Fruit fly (Drosophila melanogaster) whole organism, embryonic: ENCODE results near the gene Dredd.

Experiments used
- Ada2b ChIP-seq: fragments of 200-800 bp; sonication (Bioruptor generic); IDR thresholded peaks from 2 replicates; pipeline ENCODE4 v1.3.6; 2022; ENCODE audit warnings: missing biosample characterization, missing genetic modification characterization
- CG10431 ChIP-seq: fragments of 200-800 bp; sonication (Bioruptor generic); optimal IDR thresholded peaks from 3 replicates; lab custom pipeline; 2018; ENCODE audit warnings: missing biosample characterization, mild to moderate bottlenecking, missing genetic modification characterization
- CG11398 ChIP-seq: fragments of 200-800 bp; sonication (Bioruptor generic); optimal IDR thresholded peaks from 2 replicates; lab custom pipeline; 2016; ENCODE audit warnings: missing biosample characterization, missing genetic modification characterization
- CG11456 ChIP-seq: fragments of 200-800 bp; sonication (Bioruptor generic); IDR thresholded peaks from 3 replicates; pipeline ENCODE4 v1.3.6; 2022; ENCODE audit warnings: missing biosample characterization, missing genetic modification characterization
- CG12942 ChIP-seq: fragments of 200-800 bp; sonication (Bioruptor generic); optimal IDR thresholded peaks from 3 replicates; lab custom pipeline; 2016; ENCODE audit warnings: missing biosample characterization, missing genetic modification characterization
- CG13775 ChIP-seq: fragments of 200-800 bp; sonication (Bioruptor generic); optimal IDR thresholded peaks from 3 replicates; lab custom pipeline; 2017; ENCODE audit warnings: missing biosample characterization, mild to moderate bottlenecking, missing genetic modification characterization
- CG14710 ChIP-seq: fragments of 200-800 bp; sonication (Bioruptor generic); optimal IDR thresholded peaks from 3 replicates; lab custom pipeline; 2019; ENCODE audit warnings: missing biosample characterization, mild to moderate bottlenecking, missing genetic modification characterization, moderate library complexity
- CG15073 ChIP-seq: fragments of 200-800 bp; sonication (Bioruptor generic); optimal IDR thresholded peaks from 2 replicates; lab custom pipeline; 2016; ENCODE audit warnings: missing biosample characterization, missing genetic modification characterization
- CG15269 ChIP-seq: fragments of 200-800 bp; sonication (Bioruptor generic); optimal IDR thresholded peaks from 2 replicates; lab custom pipeline; 2018; ENCODE audit warnings: missing biosample characterization, mild to moderate bottlenecking, missing genetic modification characterization, moderate library complexity
- CG17186 ChIP-seq: fragments of 200-800 bp; sonication (Bioruptor generic); optimal IDR thresholded peaks from 3 replicates; lab custom pipeline; 2017; ENCODE audit warnings: missing biosample characterization, missing genetic modification reagents, missing genetic modification characterization
- CG17328 ChIP-seq: fragments of 200-800 bp; sonication (Bioruptor generic); IDR thresholded peaks from 2 replicates; pipeline ENCODE4 v1.3.6; 2022; ENCODE audit warnings: missing biosample characterization, missing genetic modification characterization
- CG18262 ChIP-seq: fragments of 200-800 bp; optimal IDR thresholded peaks from 3 replicates; lab custom pipeline; 2019; ENCODE audit warnings: missing biosample characterization, mild to moderate bottlenecking, missing genetic modification characterization, moderate library complexity
- CG34422 ChIP-seq: fragments of 200-800 bp; sonication (Bioruptor generic); IDR thresholded peaks from 3 replicates; pipeline ENCODE4 v1.3.6; 2022; ENCODE audit warnings: missing biosample characterization, missing genetic modification characterization
- CG7745 ChIP-seq: fragments of 200-800 bp; sonication (Bioruptor generic); optimal IDR thresholded peaks from 2 replicates; lab custom pipeline; 2018; ENCODE audit warnings: missing biosample characterization, mild to moderate bottlenecking, missing genetic modification characterization, moderate library complexity
- CG8478 ChIP-seq: fragments of >200 bp; optimal IDR thresholded peaks from 2 replicates; lab custom pipeline; 2018
- CG9932 ChIP-seq: fragments of 200-800 bp; sonication (Bioruptor generic); IDR thresholded peaks from 2 replicates; pipeline ENCODE4 v1.3.6; 2022; ENCODE audit warnings: missing biosample characterization, missing genetic modification characterization
- Fer2 ChIP-seq: fragments of 200-800 bp; sonication (Bioruptor generic); optimal IDR thresholded peaks from 2 replicates; lab custom pipeline; 2018; ENCODE audit warnings: missing biosample characterization, mild to moderate bottlenecking, missing genetic modification characterization, moderate library complexity
- Hey ChIP-seq: fragments of 200-800 bp; sonication (Bioruptor generic); optimal IDR thresholded peaks from 3 replicates; lab custom pipeline; 2018; ENCODE audit warnings: missing biosample characterization, mild to moderate bottlenecking, missing genetic modification characterization
- Med ChIP-seq: fragments of 200-800 bp; sonication (Bioruptor generic); peaks from one replicate; lab custom pipeline; 2016; ENCODE audit warnings: missing biosample characterization, missing genetic modification characterization, mild to moderate bottlenecking, inconsistent platforms, moderate library complexity
- Meics ChIP-seq: fragments of 200-800 bp; sonication (Bioruptor generic); optimal IDR thresholded peaks from 2 replicates; lab custom pipeline; 2017; ENCODE audit warnings: missing biosample characterization, mild to moderate bottlenecking, missing genetic modification characterization
- NK7.1 ChIP-seq: fragments of 200-800 bp; sonication (Bioruptor generic); optimal IDR thresholded peaks from 3 replicates; lab custom pipeline; 2016; ENCODE audit warnings: missing biosample characterization, missing genetic modification characterization
- Oaz ChIP-seq: fragments of 200-800 bp; sonication (Bioruptor generic); IDR thresholded peaks from 2 replicates; pipeline ENCODE4 v1.3.6; 2022; ENCODE audit warnings: missing biosample characterization, missing genetic modification characterization
- Oli ChIP-seq: fragments of 200-800 bp; sonication (Bioruptor generic); optimal IDR thresholded peaks from 2 replicates; lab custom pipeline; 2018; ENCODE audit warnings: missing biosample characterization, mild to moderate bottlenecking, missing genetic modification characterization, moderate library complexity
- Opbp ChIP-seq: fragments of 200-800 bp; sonication (Bioruptor generic); IDR thresholded peaks from 3 replicates; pipeline ENCODE4 v1.3.6; 2022; ENCODE audit warnings: missing biosample characterization, missing genetic modification characterization; ENCODE audit not compliant: partially characterized antibody
- Rfx ChIP-seq: fragments of 200-800 bp; sonication (Bioruptor generic); IDR thresholded peaks from 2 replicates; pipeline ENCODE4 v1.3.6; 2022; ENCODE audit warnings: missing biosample characterization, missing genetic modification characterization
- Sry-β ChIP-seq: fragments of 200-800 bp; sonication (Bioruptor generic); optimal IDR thresholded peaks from 2 replicates; lab custom pipeline; 2018; ENCODE audit warnings: missing biosample characterization, mild to moderate bottlenecking, missing genetic modification characterization, moderate library complexity
- Stat92E ChIP-seq, 3 experiments: fragments of >200 bp in 2 of 3; fragments of 200-800 bp in 1 of 3; sonication (Bioruptor generic) in 1 of 3; optimal IDR thresholded peaks; 2 replicates each; lab custom pipeline; 2017 to 2019; ENCODE audit warnings: missing biosample characterization in 3 of 3, missing genetic modification characterization in 3 of 3, mild to moderate bottlenecking in 1 of 3, moderate library complexity in 1 of 3
- bigmax ChIP-seq: fragments of 200-800 bp; sonication (Bioruptor generic); optimal IDR thresholded peaks from 2 replicates; lab custom pipeline; 2018; ENCODE audit warnings: missing biosample characterization, mild to moderate bottlenecking, missing genetic modification characterization
- bsh ChIP-seq, 2 experiments: fragments of 200-800 bp; sonication (Bioruptor generic); optimal IDR thresholded peaks; 2 replicates each; lab custom pipeline; 2017 to 2018; ENCODE audit warnings: mild to moderate bottlenecking in 2 of 2, missing biosample characterization in 2 of 2, missing genetic modification characterization in 2 of 2, moderate library complexity in 1 of 2
- chn ChIP-seq: fragments of 200-800 bp; sonication (Bioruptor generic); optimal IDR thresholded peaks from 2 replicates; lab custom pipeline; 2016; ENCODE audit warnings: missing biosample characterization, missing genetic modification characterization
- cwo ChIP-seq: fragments of 200-800 bp; sonication (Bioruptor generic); optimal IDR thresholded peaks from 3 replicates; lab custom pipeline; 2017; ENCODE audit warnings: missing biosample characterization, missing genetic modification characterization, mild to moderate bottlenecking, moderate library complexity, missing genetic modification reagents
- esg ChIP-seq: fragments of 200-800 bp; sonication (Bioruptor generic); conservative IDR thresholded peaks from 2 replicates; pipeline ENCODE4 v1.3.6; 2022; ENCODE audit warnings: missing biosample characterization, missing genetic modification characterization
- hkb ChIP-seq, 2 experiments: fragments of 200-800 bp in 1 of 2; fragments of >200 bp in 1 of 2; sonication (Bioruptor generic) in 1 of 2; IDR thresholded peaks in 1 of 2; optimal IDR thresholded peaks in 1 of 2; 2 replicates each; pipeline versions ENCODE4 v1.3.6 to Lab custom; 2017 to 2022; ENCODE audit warnings: missing biosample characterization in 1 of 2, missing genetic modification characterization in 1 of 2
- klu ChIP-seq: fragments of 200-800 bp; sonication (Bioruptor generic); IDR thresholded peaks from 2 replicates; pipeline ENCODE4 v1.3.6; 2022; ENCODE audit warnings: missing biosample characterization, missing genetic modification characterization
- lilli ChIP-seq: fragments of 200-800 bp; sonication (Bioruptor generic); optimal IDR thresholded peaks from 3 replicates; lab custom pipeline; 2016; ENCODE audit warnings: missing biosample characterization, missing genetic modification characterization
- lola ChIP-seq, 3 experiments: fragments of >200 bp in 2 of 3; fragments of 200-800 bp in 1 of 3; sonication (Bioruptor generic) in 1 of 3; optimal IDR thresholded peaks; 2 replicates each; lab custom pipeline; 2017 to 2019; ENCODE audit warnings: missing biosample characterization in 3 of 3, missing genetic modification characterization in 3 of 3, mild to moderate bottlenecking in 1 of 3, moderate library complexity in 1 of 3
- luna ChIP-seq: fragments of 200-800 bp; sonication (Bioruptor generic); optimal IDR thresholded peaks from 2 replicates; lab custom pipeline; 2016; ENCODE audit warnings: missing biosample characterization, missing genetic modification characterization
- maf-S ChIP-seq: fragments of 200-800 bp; sonication (Bioruptor generic); optimal IDR thresholded peaks from 2 replicates; lab custom pipeline; 2016; ENCODE audit warnings: missing biosample characterization, missing genetic modification characterization
- mirr ChIP-seq: fragments of 200-800 bp; sonication (Bioruptor generic); optimal IDR thresholded peaks from 3 replicates; lab custom pipeline; 2018; ENCODE audit warnings: missing biosample characterization, mild to moderate bottlenecking, missing genetic modification characterization
- nau ChIP-seq: fragments of 200-800 bp; sonication (Bioruptor generic); optimal IDR thresholded peaks from 3 replicates; lab custom pipeline; 2017; ENCODE audit warnings: missing biosample characterization, mild to moderate bottlenecking, missing genetic modification characterization, missing genetic modification reagents
- nom ChIP-seq: fragments of 200-800 bp; sonication (Bioruptor generic); optimal IDR thresholded peaks from 2 replicates; lab custom pipeline; 2017; ENCODE audit warnings: missing biosample characterization, missing genetic modification characterization, mild to moderate bottlenecking, moderate library complexity, missing genetic modification reagents
- ranshi ChIP-seq: fragments of 200-800 bp; sonication (Bioruptor generic); IDR thresholded peaks from 2 replicates; pipeline ENCODE4 v1.3.6; 2022; ENCODE audit warnings: missing biosample characterization, missing genetic modification characterization
- ro ChIP-seq: fragments of 200-800 bp; sonication (Bioruptor generic); IDR thresholded peaks from 2 replicates; pipeline ENCODE4 v1.3.6; 2022; ENCODE audit warnings: missing biosample characterization, missing genetic modification characterization
- sd ChIP-seq: fragments of 200-800 bp; sonication (Bioruptor generic); optimal IDR thresholded peaks from 3 replicates; lab custom pipeline; 2018; ENCODE audit warnings: missing biosample characterization, mild to moderate bottlenecking, missing genetic modification characterization, moderate library complexity
- slou ChIP-seq: fragments of 200-800 bp; sonication (Bioruptor generic); optimal IDR thresholded peaks from 3 replicates; lab custom pipeline; 2016; ENCODE audit warnings: missing biosample characterization, missing genetic modification characterization
- sna ChIP-seq: fragments of 200-800 bp; sonication (Bioruptor generic); IDR thresholded peaks from 2 replicates; pipeline ENCODE4 v1.3.6; 2022; ENCODE audit warnings: missing biosample characterization, missing genetic modification characterization; ENCODE audit not compliant: partially characterized antibody
- tap ChIP-seq: fragments of 200-800 bp; optimal IDR thresholded peaks from 3 replicates; lab custom pipeline; 2019; ENCODE audit warnings: missing biosample characterization, mild to moderate bottlenecking, missing genetic modification characterization, moderate library complexity
- trh ChIP-seq: fragments of 200-800 bp; sonication (Bioruptor generic); optimal IDR thresholded peaks from 2 replicates; lab custom pipeline; 2016; ENCODE audit warnings: missing biosample characterization, missing genetic modification characterization
- unpg ChIP-seq: fragments of 200-800 bp; sonication (Bioruptor generic); optimal IDR thresholded peaks from 3 replicates; lab custom pipeline; 2018; ENCODE audit warnings: missing biosample characterization, mild to moderate bottlenecking, missing genetic modification characterization, moderate library complexity
- vvl ChIP-seq: fragments of 200-800 bp; sonication (Bioruptor generic); IDR thresholded peaks from 2 replicates; pipeline ENCODE4 v1.3.6; 2022; ENCODE audit warnings: missing biosample characterization, missing genetic modification characterization

Gene Dredd

dm6 chrX:618583-618982 is 16.8 kb downstream of the Dredd start (continued):
- TF ChIP-seq hkb (optimal IDR thresholded peaks at IDR 0.05; lab: Kevin White, UChicago) (no peak), hkb (GFP tag; IDR thresholded peaks at IDR 0.05; lab: Robert Waterston, UW) (0 out of 2 replicates have a peak, but pooled peaks have one; percentile 28), sna (GFP tag; lab: Robert Waterston, UW) (no peak), Med (GFP tag; lab: Kevin White, UChicago) (peak; percentile 84), chn (GFP tag; lab: Kevin White, UChicago) (peak; percentile 17), luna (GFP tag; lab: Kevin White, UChicago) (no peak), NK7.1 (GFP tag; lab: Kevin White, UChicago) (no peak), Stat92E (GFP tag; optimal IDR thresholded peaks at IDR 0.05; lab: Kevin White, UChicago) (no peak), Oli (tag; lab: Kevin White, UChicago) (peak; percentile 22), CG8478 (lab: Kevin White, UChicago) (no peak), CG14710 (tag; lab: Kevin White, UChicago) (no peak), sd (tag; lab: Kevin White, UChicago) (no peak), nom (no peak), slou (GFP tag; lab: Kevin White, UChicago) (no peak), bigmax (no peak), lola (GFP tag; optimal IDR thresholded peaks at IDR 0.05; lab: Kevin White, UChicago) (peak in 1 of 3 experiments; percentile 18), tap (tag; lab: Kevin White, UChicago) (no peak), Sry-β (no peak), unpg (GFP tag; lab: Kevin White, UChicago) (peak; percentile 3), Hey (tag; lab: Kevin White, UChicago) (no peak), esg (GFP tag; lab: Robert Waterston, UW) (0 out of 2 replicates have a peak, but pooled peaks have one; percentile 30), maf-S (GFP tag; lab: Kevin White, UChicago) (peak; percentile 24), CG11456 (GFP tag; lab: Robert Waterston, UW) (0 out of 3 replicates have a peak, but pooled peaks have one; percentile 32), CG15269 (tag; lab: Kevin White, UChicago) (peak; percentile 37), vvl (GFP tag; lab: Robert Waterston, UW) (no peak), ranshi (GFP tag; lab: Robert Waterston, UW) (peak; percentile 18; the same call in 1 of the 2 replicates), CG17328 (GFP tag; lab: Robert Waterston, UW) (peak; percentile 17; the same call in 1 of the 2 replicates), Oaz (no peak), nau (no peak), trh (no peak), Opbp (GFP tag; lab: Robert Waterston, UW) (no peak), CG15073 (no peak), bsh (GFP tag; optimal IDR thresholded peaks at IDR 0.05; lab: Kevin White, UChicago) (peak in 1 of 2 experiments; percentile 25), CG13775 (peak; percentile 22), CG34422 (GFP tag; lab: Robert Waterston, UW) (no peak), CG9932 (no peak), cwo (GFP tag; lab: Kevin White, UChicago) (no peak), lilli (GFP tag; lab: Kevin White, UChicago) (peak; percentile 46), CG10431 (GFP tag; lab: Kevin White, UChicago) (no peak), CG7745 (no peak), Rfx (peak; percentile 24; the same call in 1 of the 2 replicates), Meics (peak; percentile 10), ro (GFP tag; lab: Robert Waterston, UW) (no peak), Ada2b (0 out of 2 replicates have a peak, but pooled peaks have one; percentile 16), mirr (GFP tag; lab: Kevin White, UChicago) (no peak), CG18262 (peak; percentile 36), CG17186 (no peak), CG12942 (GFP tag; lab: Kevin White, UChicago) (peak; percentile 23), klu (no peak), Fer2 (tag; lab: Kevin White, UChicago) (no peak), CG11398 (GFP tag; lab: Kevin White, UChicago) (peak; percentile 2)
